Worm (Caenorhabditis elegans) whole organism, dauer: Measurements from ENCODE around the gene F58A6.1.
"Not testable (repeated sequence)": the region's sequence is repeated elsewhere in the genome, so short reads cannot be mapped to it uniquely, and the experiment has no call there.

ENCODE experiments used
- unc-62 ChIP-seq: sonication (generic microtip); optimal IDR thresholded peaks from 2 replicates; lab custom pipeline; 2017; ENCODE audit warnings: missing biosample characterization, missing genetic modification reagents, missing genetic modification characterization

Gene F58A6.1

DNA sequence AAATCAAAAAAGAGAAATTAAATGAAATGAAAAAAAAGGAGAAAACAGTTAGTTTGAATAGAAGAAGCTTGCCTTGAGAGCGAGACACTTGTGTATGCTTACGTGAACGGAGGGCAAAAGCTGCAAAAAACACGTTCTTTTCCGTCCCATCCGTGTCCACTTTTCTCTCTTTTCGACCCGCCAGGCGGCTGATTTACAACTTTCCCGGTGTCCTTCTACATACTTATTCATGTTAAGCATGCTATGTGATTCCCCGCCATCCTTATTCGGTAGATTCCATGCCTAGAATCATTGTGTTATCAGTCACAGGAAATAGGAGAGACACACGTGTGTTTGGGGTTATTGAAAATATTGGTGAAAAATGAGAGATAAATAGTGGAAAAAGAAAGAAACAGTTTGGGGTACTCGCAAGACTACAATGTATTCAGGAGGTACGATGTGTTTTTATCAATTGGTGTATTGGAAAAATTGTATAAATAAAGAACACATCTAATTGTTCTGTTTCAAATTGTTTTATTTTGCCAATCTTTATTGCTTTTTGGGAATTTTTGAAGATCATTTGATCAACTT lies 689 bp upstream of the F58A6.1 start, which contains the start of gene nas-29:
Gene nas-29 (minus strand): TSS at position 92 of the 570 bp plus-strand sequence.
- TF ChIP-seq unc-62 (GFP tag; lab: Kevin White, UChicago): no peak

DNA sequence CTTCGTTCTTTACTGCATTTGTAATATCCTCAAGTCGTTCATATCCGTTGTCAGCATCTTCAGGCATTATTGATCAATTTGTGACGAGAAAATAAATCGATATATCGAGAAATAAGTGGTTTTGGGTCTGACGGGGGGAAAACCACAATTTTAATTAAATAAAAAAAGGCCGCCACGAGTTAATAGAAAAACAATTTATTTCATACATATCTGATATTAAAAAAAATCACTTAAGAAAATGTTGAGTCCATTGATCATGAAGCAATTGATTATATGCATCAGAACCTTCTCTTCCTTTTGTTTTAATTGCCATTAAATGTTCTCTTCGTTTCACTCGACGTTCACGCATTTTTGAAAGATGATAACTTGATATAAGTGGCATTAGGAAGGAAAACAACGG lies 5.6 kb downstream of the F58A6.1 start, which contains the start of gene F58A6.5:
Gene F58A6.5 (minus strand): TSS at position 101 of the 400 bp plus-strand sequence.
- no peak for TF ChIP-seq unc-62 (GFP tag; lab: Kevin White, UChicago)

DNA sequence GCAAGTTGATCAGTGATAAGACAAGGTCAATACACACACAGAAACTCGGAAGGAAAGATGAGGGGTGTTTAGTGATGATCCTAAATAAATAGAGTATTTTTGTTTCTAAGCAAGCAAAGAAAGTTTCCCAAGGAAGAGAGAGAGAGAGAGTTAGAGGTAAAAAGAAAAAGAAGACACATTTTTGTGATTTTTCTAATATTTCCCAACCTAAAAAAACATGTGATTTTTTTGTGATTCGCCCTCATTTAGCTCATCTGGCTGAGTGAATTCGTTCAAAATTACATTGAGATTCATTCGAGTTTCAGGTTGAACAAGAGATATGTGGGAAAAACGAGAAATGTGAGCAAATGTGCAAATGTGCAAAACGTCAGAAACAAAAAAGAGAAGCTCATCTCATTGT lies 8.1 kb downstream of the F58A6.1 start, which contains the start of gene srb-16:
Gene srb-16 (minus strand): TSS at position 101 of the 400 bp plus-strand sequence.
- TF ChIP-seq unc-62 (GFP tag; lab: Kevin White, UChicago): no peak

DNA sequence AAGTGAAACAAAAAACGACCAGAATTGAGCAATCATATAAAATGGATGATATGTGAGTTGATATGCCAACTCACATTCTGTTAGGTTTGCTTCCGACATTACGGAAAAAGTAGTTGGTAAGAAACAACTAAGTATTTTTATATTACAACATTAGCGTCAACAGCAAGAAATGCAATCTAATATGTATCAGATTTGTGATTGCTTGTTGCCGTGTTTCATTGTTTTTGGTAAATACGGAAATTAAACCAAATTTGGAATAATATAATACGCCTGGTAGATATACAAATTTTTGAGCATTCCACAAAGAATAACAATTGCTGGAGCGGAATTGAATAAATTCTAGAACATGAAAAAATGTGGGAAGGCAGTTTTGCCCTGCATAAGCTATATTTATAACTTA lies 11.8 kb downstream of the F58A6.1 start, which contains the start of gene srb-12:
Gene srb-12 (minus strand): TSS at position 101 of the 400 bp plus-strand sequence.
- TF ChIP-seq unc-62 (GFP tag; lab: Kevin White, UChicago): no peak

DNA sequence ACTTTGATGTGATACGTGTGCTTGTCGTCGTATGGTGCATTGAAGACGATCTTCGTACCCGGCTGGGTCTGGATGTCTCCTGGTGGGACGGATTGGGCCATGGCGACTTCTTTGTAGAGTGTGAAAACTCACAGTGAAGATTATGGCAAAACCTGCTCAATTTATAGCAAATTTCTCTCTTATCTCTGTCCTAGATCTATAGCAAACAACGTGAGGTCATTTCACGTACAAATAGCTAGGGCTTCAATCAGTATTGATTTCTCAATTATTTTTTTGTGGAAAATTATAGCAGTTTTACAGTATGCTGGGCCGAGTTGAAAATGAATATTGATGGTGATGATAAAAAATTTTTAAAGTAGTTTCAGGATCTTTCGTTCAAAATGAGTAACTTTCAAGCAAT lies 14.3 kb downstream of the F58A6.1 start, which contains the start of gene msp-45:
Gene msp-45 (minus strand): TSS at position 101 of the 400 bp plus-strand sequence.
- TF ChIP-seq unc-62 (GFP tag; lab: Kevin White, UChicago): no peak

DNA sequence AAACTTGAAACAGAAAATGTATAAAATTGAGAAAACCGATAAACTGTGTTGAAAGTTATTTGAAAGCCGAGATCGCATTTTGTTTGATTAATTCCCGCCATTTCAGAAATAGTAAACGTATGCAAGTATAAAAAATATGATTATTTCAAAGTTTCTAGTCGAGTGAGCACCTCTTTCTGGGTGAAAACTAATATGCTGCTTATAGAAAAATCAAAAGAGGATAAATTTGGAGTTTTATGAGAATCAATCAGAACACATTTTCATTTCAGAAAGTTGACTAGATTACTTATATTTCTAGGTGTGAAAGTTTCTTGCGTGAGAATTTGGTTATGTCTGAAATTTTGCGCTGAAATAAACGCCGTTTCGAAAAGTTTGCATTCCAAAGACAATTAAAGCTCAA lies 14.8 kb downstream of the F58A6.1 start, which contains the start of gene srb-13:
Gene srb-13 (minus strand): TSS at position 101 of the 400 bp plus-strand sequence.
- no peak for TF ChIP-seq unc-62 (GFP tag; lab: Kevin White, UChicago)

DNA sequence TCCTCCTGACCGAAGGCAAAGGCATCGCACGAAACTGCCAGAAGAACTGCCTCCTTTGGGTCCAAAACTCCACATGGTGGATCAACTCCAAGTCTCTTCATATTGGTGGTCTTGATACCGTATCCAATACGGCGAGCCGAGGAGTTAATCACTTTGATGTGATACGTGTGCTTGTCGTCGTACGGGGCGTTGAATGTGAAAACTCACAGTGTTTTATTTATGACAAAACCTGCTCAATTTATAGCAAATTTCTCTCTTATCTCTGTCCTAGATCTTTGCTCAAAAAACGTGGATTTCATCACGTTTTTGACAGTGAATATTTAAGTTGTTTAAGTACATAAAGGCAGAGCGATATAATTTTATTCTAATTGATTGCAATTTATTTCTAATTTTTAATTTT lies 16.1 kb downstream of the F58A6.1 start, which contains the start of gene F58A6.9:
Gene F58A6.9 (minus strand): TSS at position 101 of the 400 bp plus-strand sequence.
- not testable (repeated sequence) for TF ChIP-seq unc-62 (GFP tag; lab: Kevin White, UChicago)

ce11 chrII:5161102-5161501 lies 18.4 kb downstream of the F58A6.1 start, which contains the start of gene C27D6.11:
Gene C27D6.11 (minus strand): TSS chrII:5161202.
- no peak for TF ChIP-seq unc-62 (GFP tag; lab: Kevin White, UChicago)

DNA sequence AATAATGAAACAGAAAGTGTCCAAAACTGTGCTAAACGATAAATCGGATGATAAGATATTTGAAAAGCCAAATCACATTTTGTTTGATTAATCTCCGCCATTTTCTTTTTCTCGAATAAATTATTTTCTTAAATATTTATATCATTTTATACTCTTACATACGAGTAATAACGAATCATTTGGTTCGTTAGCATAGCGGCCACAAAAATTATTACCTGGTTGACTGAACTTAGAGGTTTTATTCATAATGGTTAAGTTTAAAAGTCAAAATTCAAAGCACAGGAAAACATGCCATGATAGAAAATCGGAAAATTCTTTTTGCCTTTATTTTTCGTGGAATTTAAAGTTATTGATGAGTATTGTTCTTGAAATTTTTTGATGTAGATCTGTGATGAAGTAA lies 20.6 kb downstream of the F58A6.1 start, which contains the start of gene srb-5:
Gene srb-5 (minus strand): TSS at position 101 of the 400 bp plus-strand sequence.
- TF ChIP-seq unc-62 (GFP tag; lab: Kevin White, UChicago): no peak

DNA sequence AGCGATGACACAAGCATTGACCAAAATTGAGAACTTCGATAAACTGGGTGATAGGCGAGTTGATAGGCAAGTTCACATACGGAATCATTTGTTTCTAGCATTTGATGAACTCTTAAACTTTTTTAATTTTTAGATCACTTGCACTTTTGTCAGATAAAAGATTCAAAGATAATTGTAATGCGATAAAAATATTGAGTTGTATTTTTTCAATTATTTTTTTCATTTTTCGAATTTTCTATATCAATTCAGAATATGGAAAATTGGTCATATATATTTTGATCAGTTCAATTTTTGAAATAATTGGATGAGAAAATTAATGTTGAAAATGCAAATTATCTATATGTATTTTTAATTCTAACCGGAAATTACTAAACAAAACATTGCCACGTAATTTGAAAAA lies 24.0 kb downstream of the F58A6.1 start, which contains the start of gene srb-3:
Gene srb-3 (minus strand): TSS at position 101 of the 400 bp plus-strand sequence.
- TF ChIP-seq unc-62 (GFP tag; lab: Kevin White, UChicago): no peak

- no peak for TF ChIP-seq unc-62 (GFP tag; lab: Kevin White, UChicago)
These were observed 28.2 kb downstream of the F58A6.1 start, which contains the start of gene srb-1 for ce11 chrII:5170932-5171331. Gene srb-1 (minus strand): TSS chrII:5171032.

DNA sequence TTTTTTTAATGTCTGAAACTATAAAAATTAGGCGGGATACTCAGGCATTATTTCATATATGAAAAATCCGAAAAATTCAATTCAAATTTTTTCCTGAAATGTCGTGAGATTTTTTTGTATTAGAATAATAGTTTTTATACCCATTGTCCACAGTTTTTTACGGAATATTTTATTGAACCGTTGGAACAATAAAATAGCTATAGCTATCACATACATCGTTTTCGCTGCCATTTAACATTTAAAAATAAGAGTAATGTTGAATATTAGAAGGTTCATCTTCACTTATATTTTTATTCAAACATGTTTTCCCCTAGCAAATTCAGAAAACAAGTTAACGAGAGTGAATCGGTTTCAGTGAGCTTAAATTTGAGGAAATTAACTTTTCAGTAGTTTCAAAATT lies 28.9 kb downstream of the F58A6.1 start, which contains the start of gene C27D6.15:
Gene C27D6.15 (plus strand): TSS at position 301 of the 400 bp plus-strand sequence.
- no peak for TF ChIP-seq unc-62 (GFP tag; lab: Kevin White, UChicago)

DNA sequence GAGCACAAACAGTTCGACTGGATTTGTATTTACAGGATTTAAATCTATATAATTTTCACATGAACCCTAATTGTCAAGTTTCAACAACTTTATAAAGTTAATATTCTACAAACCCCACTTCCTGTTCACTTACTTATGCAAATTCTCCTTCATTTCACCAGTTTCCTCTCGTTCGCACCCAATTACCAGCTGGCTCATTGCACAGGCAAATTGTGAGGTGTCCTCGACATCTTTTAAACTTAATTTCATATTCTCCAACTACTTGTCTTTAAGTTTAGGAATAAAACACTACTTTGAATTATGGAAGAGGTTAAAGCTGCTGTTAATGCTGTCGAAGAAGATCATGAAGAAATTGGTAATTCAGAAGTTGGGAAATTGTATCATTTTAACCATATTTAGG lies 29.7 kb downstream of the F58A6.1 start, which contains the start of gene C27D6.1:
Gene C27D6.1 (plus strand): TSS at position 301 of the 400 bp plus-strand sequence.
- no peak for TF ChIP-seq unc-62 (GFP tag; lab: Kevin White, UChicago)

- no peak for TF ChIP-seq unc-62 (GFP tag; lab: Kevin White, UChicago)
These were observed 31.7 kb downstream of the F58A6.1 start, which contains the start of gene C27D6.3 for ce11 chrII:5174370-5174769. Gene C27D6.3 (minus strand): TSS chrII:5174470.

- TF ChIP-seq unc-62 (GFP tag; lab: Kevin White, UChicago): no peak
These were observed 34.2 kb downstream of the F58A6.1 start for ce11 chrII:5176934-5177333.

DNA sequence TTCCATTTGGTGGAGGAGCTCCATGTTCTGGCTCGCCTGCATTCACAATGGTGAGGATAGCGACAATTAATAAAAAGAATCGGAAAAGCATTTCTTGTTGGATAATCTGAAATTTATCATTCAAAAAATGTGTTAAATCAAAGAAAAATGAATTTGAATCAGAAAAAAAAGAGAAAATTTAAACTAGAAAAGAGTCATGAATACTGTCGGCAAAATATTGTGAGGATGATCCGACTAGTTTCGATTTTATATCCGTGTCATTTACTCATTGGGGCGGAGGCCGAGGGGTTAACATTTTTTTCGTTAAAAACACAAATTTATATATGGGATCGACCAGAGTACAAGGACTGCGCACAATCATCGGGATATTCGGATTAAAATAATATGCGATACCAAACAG lies 35.2 kb downstream of the F58A6.1 start, which contains the start of gene C27D6.12:
Gene C27D6.12 (minus strand): TSS at position 101 of the 400 bp plus-strand sequence.
- no peak for TF ChIP-seq unc-62 (GFP tag; lab: Kevin White, UChicago)
